Worm (Caenorhabditis elegans) whole organism, L1 larva: Measurements from ENCODE around the gene C18D11.1.

Experiments
- C04F5.9 ChIP-seq: sonication (generic microtip); optimal IDR thresholded peaks from 2 replicates; lab custom pipeline; 2016; ENCODE audit warnings: missing genetic modification characterization, missing compliant biosample characterization
- Y116A8C.19 ChIP-seq: sonication (generic microtip); optimal IDR thresholded peaks from 2 replicates; lab custom pipeline; 2016; ENCODE audit warnings: missing compliant biosample characterization, missing genetic modification characterization, borderline replicate concordance
- ama-1 ChIP-seq: fragments of 150-350 bp; optimal IDR thresholded peaks from 2 replicates; lab custom pipeline; 2014
- ceh-63 ChIP-seq: fragments of 200-800 bp; sonication (Bioruptor generic); optimal IDR thresholded peaks from 2 replicates; lab custom pipeline; 2018; ENCODE audit warnings: mild to moderate bottlenecking, missing genetic modification characterization, missing compliant biosample characterization
- dpl-1 ChIP-seq, 3 experiments: fragments of 150-350 bp in 2 of 3; sonication (generic microtip) in 1 of 3; optimal IDR thresholded peaks; 2 replicates each; lab custom pipeline; 2014 to 2017; ENCODE audit warnings: missing biosample characterization in 3 of 3, missing genetic modification characterization in 3 of 3, missing genetic modification reagents in 3 of 3
- efl-1 ChIP-seq, 4 experiments: fragments of 150-350 bp; optimal IDR thresholded peaks in 3 of 4; peaks in 1 of 4; 1 replicate in 1 of 4; 2 replicates in 3 of 4; lab custom pipeline; 2014; ENCODE audit warnings: missing biosample characterization in 2 of 4, missing genetic modification characterization in 2 of 4, missing genetic modification reagents in 2 of 4
- efl-3 ChIP-seq: fragments of 200-800 bp; sonication (Bioruptor generic); optimal IDR thresholded peaks from 2 replicates; lab custom pipeline; 2018; ENCODE audit warnings: mild to moderate bottlenecking, missing genetic modification characterization, missing compliant biosample characterization
- egl-13 ChIP-seq: sonication (generic microtip); optimal IDR thresholded peaks from 2 replicates; lab custom pipeline; 2016; ENCODE audit warnings: missing genotype, missing genetic modification reagents, missing genetic modification characterization, missing compliant biosample characterization
- fkh-8 ChIP-seq: sonication (generic microtip); optimal IDR thresholded peaks from 2 replicates; lab custom pipeline; 2016; ENCODE audit warnings: mild to moderate bottlenecking, missing genetic modification characterization, missing compliant biosample characterization
- grh-1 ChIP-seq: fragments of 200-800 bp; sonication (Bioruptor generic); IDR thresholded peaks from 2 replicates; pipeline ENCODE4 v1.3.6; 2022; ENCODE audit warnings: missing genetic modification reagents, missing genetic modification characterization, missing compliant biosample characterization
- hlh-17 ChIP-seq: fragments of 200-800 bp; sonication (Bioruptor generic); optimal IDR thresholded peaks from 2 replicates; lab custom pipeline; 2018; ENCODE audit warnings: missing genetic modification characterization, mild to moderate bottlenecking, missing compliant biosample characterization, moderate library complexity, borderline replicate concordance
- hpl-2 ChIP-seq: fragments of 150-350 bp; optimal IDR thresholded peaks from 2 replicates; lab custom pipeline; 2014; ENCODE audit warnings: missing biosample characterization, missing genetic modification reagents, missing genetic modification characterization
- irx-1 ChIP-seq: sonication (generic microtip); optimal IDR thresholded peaks from 2 replicates; lab custom pipeline; 2016; ENCODE audit warnings: missing genetic modification characterization, missing compliant biosample characterization
- lin-15B ChIP-seq: fragments of 150-350 bp; sonication (generic microtip); optimal IDR thresholded peaks from 3 replicates; lab custom pipeline; 2014; ENCODE audit warnings: missing biosample characterization, missing genetic modification characterization
- lin-35 ChIP-seq, 2 experiments: fragments of 150-350 bp; optimal IDR thresholded peaks; 2 replicates each; lab custom pipeline; 2014; ENCODE audit warnings: missing biosample characterization in 2 of 2, missing genetic modification characterization in 2 of 2, missing genetic modification reagents in 2 of 2
- lir-3 ChIP-seq: sonication (generic microtip); optimal IDR thresholded peaks from 2 replicates; lab custom pipeline; 2016; ENCODE audit warnings: mild to moderate bottlenecking, missing genetic modification characterization, moderate library complexity, missing compliant biosample characterization; ENCODE audit not compliant: poor library complexity
- mdl-1 ChIP-seq, 2 experiments: fragments of 150-350 bp; optimal IDR thresholded peaks; 2 replicates each; lab custom pipeline; 2014 to 2017; ENCODE audit warnings: missing biosample characterization in 2 of 2, missing genetic modification characterization in 2 of 2, inconsistent platforms in 1 of 2
- nhr-28 ChIP-seq: fragments of 150-350 bp; optimal IDR thresholded peaks from 2 replicates; lab custom pipeline; 2014; ENCODE audit warnings: missing biosample characterization, missing genetic modification characterization
- nhr-77 ChIP-seq: fragments of 150-350 bp; optimal IDR thresholded peaks from 2 replicates; lab custom pipeline; 2014; ENCODE audit warnings: missing biosample characterization, missing genetic modification characterization
- nhr-84 ChIP-seq: sonication (generic microtip); optimal IDR thresholded peaks from 2 replicates; lab custom pipeline; 2017; ENCODE audit warnings: missing biosample characterization, missing genetic modification characterization
- nhr-90 ChIP-seq: sonication (generic microtip); optimal IDR thresholded peaks from 2 replicates; lab custom pipeline; 2016; ENCODE audit warnings: mild to moderate bottlenecking, missing genetic modification characterization, missing compliant biosample characterization; ENCODE audit not compliant: poor library complexity
- pax-3 ChIP-seq: fragments of 200-800 bp; sonication (Bioruptor generic); optimal IDR thresholded peaks from 2 replicates; lab custom pipeline; 2018; ENCODE audit warnings: mild to moderate bottlenecking, missing genetic modification characterization, moderate library complexity, missing compliant biosample characterization
- pqm-1 ChIP-seq: sonication (generic microtip); optimal IDR thresholded peaks from 3 replicates; lab custom pipeline; 2017; ENCODE audit warnings: missing biosample characterization, missing genetic modification characterization
- snpc-4 ChIP-seq: fragments of 150-350 bp; optimal IDR thresholded peaks from 2 replicates; lab custom pipeline; 2014; ENCODE audit warnings: missing biosample characterization, missing genetic modification characterization
- snu-23 ChIP-seq: sonication (generic microtip); optimal IDR thresholded peaks from 2 replicates; lab custom pipeline; 2016; ENCODE audit warnings: missing genetic modification characterization, missing compliant biosample characterization
- sox-4 ChIP-seq: sonication (generic microtip); optimal IDR thresholded peaks from 2 replicates; lab custom pipeline; 2016; ENCODE audit warnings: missing genetic modification characterization, missing compliant biosample characterization
- sup-37 ChIP-seq: fragments of 200-800 bp; sonication (Bioruptor generic); optimal IDR thresholded peaks from 2 replicates; lab custom pipeline; 2018; ENCODE audit warnings: mild to moderate bottlenecking, missing genetic modification characterization, missing compliant biosample characterization
- tlp-1 ChIP-seq: fragments of 150-350 bp; optimal IDR thresholded peaks from 2 replicates; lab custom pipeline; 2014; ENCODE audit warnings: missing biosample characterization, missing genetic modification characterization
- unc-62 ChIP-seq: fragments of 150-350 bp; optimal IDR thresholded peaks from 2 replicates; lab custom pipeline; 2014; ENCODE audit warnings: missing biosample characterization, missing genetic modification reagents, missing genetic modification characterization
- unc-98 ChIP-seq: fragments of 200-800 bp; sonication (Bioruptor generic); IDR thresholded peaks from 2 replicates; pipeline ENCODE4 v1.3.6; 2022; ENCODE audit warnings: missing genetic modification characterization, missing compliant biosample characterization
- vab-15 ChIP-seq: sonication (generic microtip); optimal IDR thresholded peaks from 2 replicates; lab custom pipeline; 2017; ENCODE audit warnings: missing genotype, mild to moderate bottlenecking, missing genetic modification characterization, missing compliant biosample characterization
- xbp-1 ChIP-seq: sonication (generic microtip); optimal IDR thresholded peaks from 2 replicates; lab custom pipeline; 2016; ENCODE audit warnings: missing genetic modification characterization, missing compliant biosample characterization
- ztf-4 ChIP-seq: fragments of 150-350 bp; optimal IDR thresholded peaks from 2 replicates; lab custom pipeline; 2014; ENCODE audit warnings: missing biosample characterization, missing genetic modification characterization

Gene C18D11.1

ce11 chrIII:11856852-11857251, 40.5 kb downstream of the C18D11.1 start:
- TF ChIP-seq nhr-90 (tag; lab: Kevin White, UChicago) (no peak), C04F5.9 (no peak), unc-62 (GFP tag; lab: Kevin White, UChicago) (no peak), tlp-1 (no peak), nhr-28 (tag; lab: Kevin White, UChicago) (no peak), Y116A8C.19 (tag; lab: Kevin White, UChicago) (no peak), nhr-77 (tag; lab: Kevin White, UChicago) (no peak), efl-1 (optimal IDR thresholded peaks at IDR 0.05; lab: Kevin White, UChicago) (no peak), efl-1 (GFP tag; optimal IDR thresholded peaks at IDR 0.05 in 1 of 2; lab: Kevin White, UChicago) (peak in 1 of 2 experiments; percentile 91)

ce11 chrIII:11861123-11861522, 44.8 kb downstream of the C18D11.1 start:
- TF ChIP-seq ama-1 (no peak), fkh-8 (tag; lab: Kevin White, UChicago) (no peak), efl-1 (optimal IDR thresholded peaks at IDR 0.05; lab: Kevin White, UChicago) (no peak), efl-1 (GFP tag; optimal IDR thresholded peaks at IDR 0.05 in 1 of 2; lab: Kevin White, UChicago) (peak in 1 of 2 experiments; percentile 68), nhr-77 (tag; lab: Kevin White, UChicago) (no peak), ztf-4 (no peak), irx-1 (no peak), efl-3 (no peak)

DNA sequence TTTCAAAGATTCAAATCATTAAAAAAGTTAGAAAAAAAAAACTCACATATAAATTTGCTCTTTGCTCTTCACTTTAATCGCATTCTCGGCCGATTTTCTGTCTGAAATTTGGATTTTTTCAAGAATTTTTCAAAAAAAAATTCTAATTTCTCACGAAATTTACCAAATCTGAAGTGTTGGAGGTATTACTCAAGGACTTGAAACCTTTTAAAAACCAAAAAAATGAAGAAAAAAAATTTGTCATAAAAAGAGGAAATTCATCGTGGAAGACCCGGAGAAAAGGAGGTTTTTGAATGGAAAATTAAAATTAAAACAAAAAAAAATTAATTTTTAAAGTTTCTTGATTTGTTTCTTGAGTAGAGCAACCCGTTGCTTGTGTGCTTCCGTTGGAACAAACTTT, 45.8 kb downstream of the C18D11.1 start, which contains the start of gene Y56A3A.2:
Gene Y56A3A.2, minus strand, starts transcription at position 101 of the 400 bp plus-strand sequence.
- TF ChIP-seq efl-1 (optimal IDR thresholded peaks at IDR 0.05; lab: Kevin White, UChicago) (no peak), efl-1 (GFP tag; optimal IDR thresholded peaks at IDR 0.05 in 1 of 2; lab: Kevin White, UChicago) (no peak), vab-15 (tag; lab: Kevin White, UChicago) (no peak), hpl-2 (GFP tag; lab: Kevin White, UChicago) (no peak), xbp-1 (tag; lab: Kevin White, UChicago) (no peak), pax-3 (no peak), lin-15B (no peak), dpl-1 (GFP tag; optimal IDR thresholded peaks at IDR 0.05; lab: Kevin White, UChicago) (no peak), snu-23 (no peak), nhr-28 (tag; lab: Kevin White, UChicago) (no peak), sup-37 (GFP tag; lab: Kevin White, UChicago) (no peak), pqm-1 (tag; lab: Kevin White, UChicago) (no peak), nhr-84 (tag; lab: Kevin White, UChicago) (no peak), lir-3 (no peak), mdl-1 (tag; optimal IDR thresholded peaks at IDR 0.05; lab: Kevin White, UChicago) (no peak)

ce11 chrIII:11866127-11866526, 49.8 kb downstream of the C18D11.1 start:
- no peak for TF ChIP-seq grh-1 (GFP tag; lab: Robert Waterston, UW)
- no peak for TF ChIP-seq unc-62 (GFP tag; lab: Kevin White, UChicago)
- TF ChIP-seq hpl-2 (GFP tag; lab: Kevin White, UChicago): no peak
- TF ChIP-seq Y116A8C.19 (tag; lab: Kevin White, UChicago): no peak
- TF ChIP-seq hlh-17: no peak
- no peak for TF ChIP-seq pax-3
- TF ChIP-seq sox-4 (tag; lab: Kevin White, UChicago): no peak
- TF ChIP-seq lin-35 (GFP tag; optimal IDR thresholded peaks at IDR 0.05; lab: Kevin White, UChicago): no peak
- TF ChIP-seq snpc-4 (tag; lab: Kevin White, UChicago): no peak
- no peak for TF ChIP-seq ama-1
- TF ChIP-seq ceh-63 (GFP tag; lab: Kevin White, UChicago): no peak
- TF ChIP-seq egl-13 (tag; lab: Kevin White, UChicago): no peak
- no peak for TF ChIP-seq unc-98 (GFP tag; lab: Robert Waterston, UW)
- no peak for TF ChIP-seq snu-23
